Worm (Caenorhabditis elegans) whole organism, L4 larva: ENCODE measurements around the gene pigs-1.

Source experiments
- aly-2 ChIP-seq: sonication (generic microtip); optimal IDR thresholded peaks from 2 replicates; lab custom pipeline; 2018; ENCODE audit warnings: missing biosample characterization, missing genetic modification characterization
- daf-12 ChIP-seq: fragments of 150-350 bp; optimal IDR thresholded peaks from 2 replicates; lab custom pipeline; 2014; ENCODE audit warnings: missing biosample characterization, missing genetic modification reagents, missing genetic modification characterization
- hlh-11 ChIP-seq: fragments of 200-800 bp; sonication (Bioruptor generic); optimal IDR thresholded peaks from 2 replicates; lab custom pipeline; 2018; ENCODE audit warnings: mild to moderate bottlenecking, missing genetic modification characterization, missing compliant biosample characterization
- jun-1 ChIP-seq: fragments of 150-350 bp; optimal IDR thresholded peaks from 2 replicates; lab custom pipeline; 2014; ENCODE audit warnings: missing biosample characterization, missing genetic modification reagents, missing genetic modification characterization
- lin-29 ChIP-seq: fragments of 200-800 bp; sonication (Bioruptor generic); IDR thresholded peaks from 2 replicates; pipeline ENCODE4 v1.3.6; 2022; ENCODE audit warnings: missing genetic modification reagents, missing genetic modification characterization, missing compliant biosample characterization
- lsy-2 ChIP-seq, 2 experiments: fragments of 150-350 bp in 1 of 2; sonication (generic microtip) in 1 of 2; optimal IDR thresholded peaks; 2 replicates each; lab custom pipeline; 2014 to 2017; ENCODE audit warnings: missing biosample characterization in 2 of 2, missing genetic modification characterization in 2 of 2
- madf-9 ChIP-seq: fragments of 200-800 bp; sonication (Bioruptor generic); conservative IDR thresholded peaks from 2 replicates; pipeline ENCODE4 v1.3.6; 2022; ENCODE audit warnings: missing genetic modification reagents, missing genetic modification characterization, missing compliant biosample characterization
- unc-130 ChIP-seq: sonication (generic microtip); optimal IDR thresholded peaks from 2 replicates; lab custom pipeline; 2016; ENCODE audit warnings: missing genetic modification reagents, missing genetic modification characterization, missing compliant biosample characterization
- unc-62 ChIP-seq, 3 experiments: fragments of 150-350 bp in 1 of 3; sonication (generic microtip); optimal IDR thresholded peaks in 2 of 3; peaks in 1 of 3; 1 replicate in 1 of 3; 2 replicates in 2 of 3; lab custom pipeline; 2014 to 2017; ENCODE audit warnings: missing biosample characterization in 3 of 3, missing genetic modification characterization in 3 of 3, missing genetic modification reagents in 3 of 3, missing genotype in 1 of 3

ce11 chrIV:10112570-10112969, 36.3 kb downstream of the pigs-1 start, which contains the start of gene nsph-3.2:
- TF ChIP-seq lsy-2 (tag; optimal IDR thresholded peaks at IDR 0.05; lab: Kevin White, UChicago) (no peak), aly-2 (tag; lab: Kevin White, UChicago) (no peak), hlh-11 (tag; lab: Kevin White, UChicago) (no peak), lin-29 (no peak), daf-12 (tag; lab: Kevin White, UChicago) (no peak), unc-62 (GFP tag; optimal IDR thresholded peaks at IDR 0.05 in 1 of 2; lab: Kevin White, UChicago) (no peak), unc-62 (tag; optimal IDR thresholded peaks at IDR 0.05; lab: Kevin White, UChicago) (no peak), unc-130 (GFP tag; lab: Kevin White, UChicago) (no peak), jun-1 (tag; lab: Kevin White, UChicago) (no peak), madf-9 (GFP tag; lab: Robert Waterston, UW) (no peak)
